Worm (Caenorhabditis elegans): ENCODE measurements around the gene clec-58.

DNA sequence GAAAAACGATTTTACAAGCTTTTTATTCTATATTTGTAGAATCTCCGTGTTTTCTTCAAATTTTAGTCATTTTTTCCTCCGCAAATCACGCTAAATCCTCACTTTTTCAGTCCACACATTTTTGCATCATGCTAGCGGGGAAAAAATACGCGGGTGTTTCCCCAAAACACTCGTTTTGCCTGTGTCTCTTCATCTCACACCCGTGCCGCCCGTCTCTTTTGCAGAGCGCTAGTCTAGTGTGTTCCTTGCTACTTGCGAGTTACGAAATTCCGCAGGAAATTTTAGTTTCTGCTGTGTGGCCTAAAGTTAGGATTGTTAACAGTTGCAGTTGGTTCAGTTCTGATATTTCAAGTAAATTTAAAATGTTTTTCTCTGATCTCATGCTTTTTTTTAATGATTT, 30.2 kb downstream of the clec-58 start:
- peak; percentile 62 for TF ChIP-seq nhr-80 (tag; optimal IDR thresholded peaks at IDR 0.05)
- TF ChIP-seq dpl-1 (GFP tag; optimal IDR thresholded peaks at IDR 0.05) = no peak
- no peak for TF ChIP-seq ztf-28 (GFP tag; IDR thresholded peaks at IDR 0.05)
- TF ChIP-seq him-1 (tag; optimal IDR thresholded peaks at IDR 0.05) = no peak
- TF ChIP-seq ama-1 (optimal IDR thresholded peaks at IDR 0.05) = no peak
- no peak for TF ChIP-seq ama-1 (GFP tag; optimal IDR thresholded peaks at IDR 0.05)
- no peak for TF ChIP-seq sdz-38 (tag; optimal IDR thresholded peaks at IDR 0.05)
- no peak for TF ChIP-seq nhr-90 (tag; optimal IDR thresholded peaks at IDR 0.05)
- no peak for TF ChIP-seq snpc-4 (GFP tag; optimal IDR thresholded peaks at IDR 0.05)
- no peak for TF ChIP-seq snpc-4 (tag; optimal IDR thresholded peaks at IDR 0.05)
